Worm (Caenorhabditis elegans) whole organism, L3 larva: ENCODE measurements around the gene nspc-16.

Source experiments
- R02D3.7 ChIP-seq: fragments of 150-350 bp; optimal IDR thresholded peaks from 2 replicates; lab custom pipeline; 2014; ENCODE audit warnings: missing biosample characterization, missing genetic modification characterization
- ZK546.5 ChIP-seq: sonication (generic microtip); optimal IDR thresholded peaks from 2 replicates; lab custom pipeline; 2017; ENCODE audit warnings: missing biosample characterization, missing genetic modification characterization
- aly-2 ChIP-seq: fragments of 150-350 bp; optimal IDR thresholded peaks from 2 replicates; lab custom pipeline; 2014; ENCODE audit warnings: missing biosample characterization, missing genetic modification characterization
- ama-1 ChIP-seq: fragments of 150-350 bp; optimal IDR thresholded peaks from 2 replicates; lab custom pipeline; 2018
- ceh-16 ChIP-seq: sonication (generic microtip); optimal IDR thresholded peaks from 2 replicates; lab custom pipeline; 2017; ENCODE audit warnings: missing biosample characterization, missing genetic modification characterization
- ceh-28 ChIP-seq: fragments of 150-350 bp; optimal IDR thresholded peaks from 2 replicates; lab custom pipeline; 2014; ENCODE audit warnings: missing biosample characterization, missing genetic modification reagents, missing genetic modification characterization
- ceh-82 ChIP-seq: fragments of 150-350 bp; optimal IDR thresholded peaks from 2 replicates; lab custom pipeline; 2014; ENCODE audit warnings: missing biosample characterization, missing genetic modification characterization
- ceh-9 ChIP-seq: sonication (generic microtip); optimal IDR thresholded peaks from 2 replicates; lab custom pipeline; 2018; ENCODE audit warnings: missing biosample characterization, missing genetic modification characterization
- daf-12 ChIP-seq: fragments of 150-350 bp; optimal IDR thresholded peaks from 2 replicates; lab custom pipeline; 2014; ENCODE audit warnings: missing biosample characterization, missing genetic modification reagents, missing genetic modification characterization
- egl-27 ChIP-seq: sonication (generic microtip); optimal IDR thresholded peaks from 4 replicates; lab custom pipeline; 2017; ENCODE audit warnings: missing biosample characterization, missing genetic modification reagents, missing genetic modification characterization
- egl-5 ChIP-seq: fragments of 150-350 bp; optimal IDR thresholded peaks from 2 replicates; lab custom pipeline; 2017; ENCODE audit warnings: missing biosample characterization, missing genetic modification reagents, missing genetic modification characterization, inconsistent platforms
- elt-1 ChIP-seq: fragments of 150-350 bp; optimal IDR thresholded peaks from 2 replicates; lab custom pipeline; 2014; ENCODE audit warnings: missing biosample characterization, missing genetic modification characterization
- elt-2 ChIP-seq: sonication (generic microtip); optimal IDR thresholded peaks from 2 replicates; lab custom pipeline; 2016; ENCODE audit warnings: missing genetic modification reagents, mild to moderate bottlenecking, missing genetic modification characterization, missing compliant biosample characterization
- elt-3 ChIP-seq, 3 experiments: fragments of 150-350 bp in 1 of 3; sonication (generic microtip) in 2 of 3; optimal IDR thresholded peaks; 2 replicates in 2 of 3; 4 replicates in 1 of 3; lab custom pipeline; 2014 to 2017; ENCODE audit warnings: missing biosample characterization in 3 of 3, missing genetic modification characterization in 3 of 3
- eor-1 ChIP-seq, 2 experiments: fragments of 150-350 bp; optimal IDR thresholded peaks; 2 replicates each; lab custom pipeline; 2014 to 2018; ENCODE audit warnings: missing biosample characterization in 2 of 2, missing genetic modification characterization in 2 of 2
- fkh-10 ChIP-seq: sonication (generic microtip); optimal IDR thresholded peaks from 2 replicates; lab custom pipeline; 2017; ENCODE audit warnings: missing biosample characterization, missing genetic modification reagents, missing genetic modification characterization
- fkh-2 ChIP-seq: fragments of 150-350 bp; optimal IDR thresholded peaks from 2 replicates; lab custom pipeline; 2014; ENCODE audit warnings: missing biosample characterization, missing genetic modification reagents, missing genetic modification characterization
- fos-1 ChIP-seq: fragments of 150-350 bp; optimal IDR thresholded peaks from 2 replicates; lab custom pipeline; 2014; ENCODE audit warnings: missing biosample characterization, missing genetic modification characterization
- hmg-11 ChIP-seq: sonication (generic microtip); optimal IDR thresholded peaks from 2 replicates; lab custom pipeline; 2016; ENCODE audit warnings: missing genetic modification characterization, missing compliant biosample characterization
- jun-1 ChIP-seq: fragments of 150-350 bp; optimal IDR thresholded peaks from 2 replicates; lab custom pipeline; 2014; ENCODE audit warnings: missing biosample characterization, missing genetic modification reagents, missing genetic modification characterization
- lin-15B ChIP-seq: fragments of 150-350 bp; optimal IDR thresholded peaks from 2 replicates; lab custom pipeline; 2014; ENCODE audit warnings: missing biosample characterization, missing genetic modification characterization
- lin-39 ChIP-seq: fragments of 150-350 bp; optimal IDR thresholded peaks from 2 replicates; lab custom pipeline; 2018; ENCODE audit warnings: missing biosample characterization, missing genetic modification reagents, missing genetic modification characterization
- lsy-12 ChIP-seq: sonication (generic microtip); optimal IDR thresholded peaks from 2 replicates; lab custom pipeline; 2016; ENCODE audit warnings: mild to moderate bottlenecking, missing genetic modification characterization, missing compliant biosample characterization
- mdl-1 ChIP-seq: fragments of 150-350 bp; optimal IDR thresholded peaks from 2 replicates; lab custom pipeline; 2014; ENCODE audit warnings: missing biosample characterization, missing genetic modification characterization
- mml-1 ChIP-seq: fragments of 150-350 bp; sonication (generic microtip); optimal IDR thresholded peaks from 3 replicates; lab custom pipeline; 2014; ENCODE audit warnings: missing biosample characterization, missing genetic modification characterization
- nfya-1 ChIP-seq: sonication (generic microtip); optimal IDR thresholded peaks from 2 replicates; lab custom pipeline; 2017; ENCODE audit warnings: missing genetic modification characterization, mild to moderate bottlenecking, missing compliant biosample characterization, antibody characterized with exemption, moderate library complexity; ENCODE audit not compliant: insufficient read depth
- nhr-11 ChIP-seq: fragments of 150-350 bp; optimal IDR thresholded peaks from 2 replicates; lab custom pipeline; 2014; ENCODE audit warnings: missing biosample characterization, missing genetic modification characterization
- nhr-12 ChIP-seq: fragments of 150-350 bp; optimal IDR thresholded peaks from 2 replicates; lab custom pipeline; 2014; ENCODE audit warnings: missing biosample characterization, missing genetic modification characterization
- nhr-23 ChIP-seq: fragments of 150-350 bp; optimal IDR thresholded peaks from 2 replicates; lab custom pipeline; 2014; ENCODE audit warnings: missing biosample characterization, missing genetic modification reagents, missing genetic modification characterization
- nhr-237 ChIP-seq: fragments of 150-350 bp; optimal IDR thresholded peaks from 2 replicates; lab custom pipeline; 2014; ENCODE audit warnings: missing biosample characterization, missing genetic modification characterization
- nhr-25 ChIP-seq: sonication (generic microtip); optimal IDR thresholded peaks from 2 replicates; lab custom pipeline; 2017; ENCODE audit warnings: missing biosample characterization, missing genetic modification characterization
- nhr-28 ChIP-seq: fragments of 150-350 bp; optimal IDR thresholded peaks from 2 replicates; lab custom pipeline; 2014; ENCODE audit warnings: missing biosample characterization, missing genetic modification characterization
- nhr-43 ChIP-seq: sonication (generic microtip); optimal IDR thresholded peaks from 2 replicates; lab custom pipeline; 2016; ENCODE audit warnings: mild to moderate bottlenecking, missing genetic modification characterization, missing compliant biosample characterization; ENCODE audit not compliant: poor library complexity, severe bottlenecking
- nhr-67 ChIP-seq: fragments of 150-350 bp; optimal IDR thresholded peaks from 2 replicates; lab custom pipeline; 2014; ENCODE audit warnings: missing biosample characterization, missing genetic modification characterization
- nhr-76 ChIP-seq: fragments of 150-350 bp; sonication (generic microtip); optimal IDR thresholded peaks from 5 replicates; lab custom pipeline; 2014; ENCODE audit warnings: missing biosample characterization, missing genetic modification characterization
- nhr-77 ChIP-seq: fragments of 150-350 bp; optimal IDR thresholded peaks from 2 replicates; lab custom pipeline; 2014; ENCODE audit warnings: missing biosample characterization, missing genetic modification characterization
- pha-4 ChIP-seq: fragments of 150-350 bp; optimal IDR thresholded peaks from 2 replicates; lab custom pipeline; 2014; ENCODE audit warnings: missing biosample characterization, missing genetic modification reagents, missing genetic modification characterization
- pqm-1 ChIP-seq: fragments of 150-350 bp; optimal IDR thresholded peaks from 2 replicates; lab custom pipeline; 2017; ENCODE audit warnings: missing biosample characterization, missing genetic modification characterization, inconsistent platforms
- sea-2 ChIP-seq: fragments of 150-350 bp; sonication (generic microtip); optimal IDR thresholded peaks from 4 replicates; lab custom pipeline; 2014; ENCODE audit warnings: missing biosample characterization, missing genetic modification reagents, missing genetic modification characterization
- skn-1 ChIP-seq: fragments of 150-350 bp; optimal IDR thresholded peaks from 2 replicates; lab custom pipeline; 2014; ENCODE audit warnings: missing biosample characterization, missing genetic modification characterization
- snpc-4 ChIP-seq: fragments of 150-350 bp; optimal IDR thresholded peaks from 2 replicates; lab custom pipeline; 2014; ENCODE audit warnings: missing biosample characterization, missing genetic modification characterization
- tbx-2 ChIP-seq: sonication (generic microtip); optimal IDR thresholded peaks from 2 replicates; lab custom pipeline; 2016; ENCODE audit warnings: mild to moderate bottlenecking, missing genetic modification characterization, missing compliant biosample characterization
- unc-39 ChIP-seq: sonication (generic microtip); optimal IDR thresholded peaks from 4 replicates; lab custom pipeline; 2017; ENCODE audit warnings: missing biosample characterization, missing genetic modification characterization
- unc-62 ChIP-seq: fragments of 150-350 bp; sonication (generic microtip); optimal IDR thresholded peaks from 4 replicates; lab custom pipeline; 2014; ENCODE audit warnings: missing biosample characterization, missing genetic modification reagents, missing genetic modification characterization
- zag-1 ChIP-seq: fragments of 150-350 bp; optimal IDR thresholded peaks from 2 replicates; lab custom pipeline; 2014; ENCODE audit warnings: missing biosample characterization, missing genetic modification characterization
- ztf-11 ChIP-seq: fragments of 150-350 bp; optimal IDR thresholded peaks from 2 replicates; lab custom pipeline; 2014; ENCODE audit warnings: missing biosample characterization, missing genetic modification characterization
- ztf-4 ChIP-seq: fragments of 150-350 bp; optimal IDR thresholded peaks from 2 replicates; lab custom pipeline; 2014; ENCODE audit warnings: missing biosample characterization, missing genetic modification characterization

nspc-16 gene

DNA sequence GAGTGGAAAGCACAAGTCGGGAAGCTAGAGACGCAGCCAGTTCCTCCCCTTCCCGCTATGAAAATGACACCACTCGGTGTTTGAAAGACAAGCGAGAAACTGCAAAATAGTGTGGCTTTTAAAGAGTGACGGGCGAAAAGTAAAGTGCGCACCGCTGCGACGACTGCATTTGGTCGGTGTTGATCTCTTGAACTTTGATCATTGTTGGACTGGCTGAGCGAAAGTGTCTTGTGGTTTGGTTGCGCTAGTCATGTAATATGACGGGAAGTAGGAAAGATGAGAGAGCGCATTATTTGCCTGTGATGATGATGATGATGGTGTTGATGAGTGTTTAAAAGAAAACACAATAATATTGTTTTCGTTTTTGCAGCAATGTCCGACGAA is 36.9 kb downstream of the nspc-16 start (continued):
- no peak for TF ChIP-seq ztf-4
- no peak for TF ChIP-seq fkh-2 (tag; lab: Kevin White, UChicago)
- peak; percentile 82 for TF ChIP-seq ceh-28
- peak; percentile 36 for TF ChIP-seq ceh-82 (tag; lab: Kevin White, UChicago)
- peak; percentile 51 for TF ChIP-seq lin-15B
- TF ChIP-seq elt-3 (tag; optimal IDR thresholded peaks at IDR 0.05; lab: Kevin White, UChicago), result peak in 2 of 3 experiments; percentile 6 to 53
- TF ChIP-seq nhr-67 (tag; lab: Kevin White, UChicago), result no peak
- peak; percentile 89 for TF ChIP-seq mdl-1 (tag; lab: Kevin White, UChicago)
- peak; percentile 84 for TF ChIP-seq tbx-2
- peak; percentile 43 for TF ChIP-seq R02D3.7 (tag; lab: Kevin White, UChicago)
- TF ChIP-seq nfya-1, result peak; percentile 84
- TF ChIP-seq pha-4 (tag; lab: Kevin White, UChicago), result peak; percentile 99
- TF ChIP-seq lin-39 (tag; lab: Kevin White, UChicago), result peak; percentile 92
- TF ChIP-seq elt-1 (tag; lab: Kevin White, UChicago), result peak; percentile 54
- no peak for TF ChIP-seq aly-2 (tag; lab: Kevin White, UChicago)
- TF ChIP-seq, all 47 proteins: peak for 30

DNA sequence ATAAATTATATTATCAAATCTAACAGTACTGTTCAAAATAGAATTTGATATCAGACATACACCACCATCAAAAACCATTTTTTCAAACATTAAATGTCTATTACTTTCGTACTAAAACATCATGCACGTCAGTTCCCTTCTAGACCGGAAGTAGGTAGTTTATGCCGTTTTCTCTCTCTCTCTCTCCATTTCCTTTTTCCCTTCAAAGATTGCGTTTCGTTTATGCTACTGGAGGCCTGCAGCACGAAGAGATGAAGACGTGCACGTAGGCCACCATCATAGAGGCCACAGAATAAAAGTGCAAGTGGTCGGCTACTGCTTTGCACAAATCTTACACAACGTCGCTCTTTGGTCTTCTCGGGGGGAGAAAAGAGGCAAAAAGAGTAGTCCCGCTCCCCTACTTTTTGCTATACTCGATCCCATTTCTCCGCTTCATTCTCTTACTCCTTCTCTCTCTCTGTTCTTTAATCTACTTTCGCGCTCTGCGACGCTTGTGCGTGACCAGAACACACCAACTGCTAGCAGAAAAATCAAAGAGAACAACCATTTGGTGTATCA is 38.1 kb downstream of the nspc-16 start:
- TF ChIP-seq elt-3 (tag; optimal IDR thresholded peaks at IDR 0.05; lab: Kevin White, UChicago) (peak in 1 of 3 experiments; percentile 59), nhr-77 (no peak), tbx-2 (peak; percentile 70), pqm-1 (no peak), nhr-23 (tag; lab: Kevin White, UChicago) (peak; percentile 31), nhr-11 (peak; percentile 61), nhr-237 (tag; lab: Kevin White, UChicago) (no peak), elt-2 (peak; percentile 22), R02D3.7 (tag; lab: Kevin White, UChicago) (peak; percentile 32), nhr-76 (tag; lab: Kevin White, UChicago) (no peak), aly-2 (tag; lab: Kevin White, UChicago) (no peak), ZK546.5 (no peak), ceh-16 (tag; lab: Kevin White, UChicago) (no peak), lin-39 (tag; lab: Kevin White, UChicago) (peak; percentile 89), ceh-9 (tag; lab: Kevin White, UChicago) (peak; percentile 8), nhr-25 (tag; lab: Kevin White, UChicago) (peak; percentile 74), nhr-67 (tag; lab: Kevin White, UChicago) (no peak), fos-1 (peak; percentile 15), snpc-4 (tag; lab: Kevin White, UChicago) (no peak), nhr-43 (tag; lab: Kevin White, UChicago) (peak; percentile 52), daf-12 (tag; lab: Kevin White, UChicago) (peak; percentile 61), elt-1 (tag; lab: Kevin White, UChicago) (peak; percentile 36), mml-1 (tag; lab: Kevin White, UChicago) (no peak), fkh-2 (tag; lab: Kevin White, UChicago) (no peak), unc-39 (tag; lab: Kevin White, UChicago) (no peak), hmg-11 (tag; lab: Kevin White, UChicago) (peak; percentile 17), ztf-11 (tag; lab: Kevin White, UChicago) (no peak), ceh-82 (tag; lab: Kevin White, UChicago) (peak; percentile 48), zag-1 (tag; lab: Kevin White, UChicago) (no peak), jun-1 (tag; lab: Kevin White, UChicago) (peak; percentile 33), nhr-28 (tag; lab: Kevin White, UChicago) (no peak), pha-4 (tag; lab: Kevin White, UChicago) (peak; percentile 70), egl-27 (tag; lab: Kevin White, UChicago) (peak; percentile 12), ztf-4 (no peak), lsy-12 (tag; lab: Kevin White, UChicago) (no peak), nfya-1 (peak; percentile 65), ceh-28 (peak; percentile 39), fkh-10 (GFP tag; lab: Kevin White, UChicago) (peak; percentile 73), mdl-1 (tag; lab: Kevin White, UChicago) (peak; percentile 63), ama-1 (lab: Kevin White, UChicago) (no peak), skn-1 (no peak), lin-15B (peak; percentile 4), nhr-12 (tag; lab: Kevin White, UChicago) (no peak), unc-62 (peak; percentile 33), sea-2 (peak; percentile 48), egl-5 (tag; lab: Kevin White, UChicago) (peak; percentile 22), eor-1 (tag; optimal IDR thresholded peaks at IDR 0.05; lab: Kevin White, UChicago) (no peak)
